Fruit fly (Drosophila melanogaster): ENCODE measurements around the gene Arp2.

dm6 chrX:16596250-16596793, 42.6 kb upstream of the Arp2 start:
- TF ChIP-seq pan (optimal IDR thresholded peaks at IDR 0.05) = no peak
- no peak for TF ChIP-seq Hr78 (GFP tag; optimal IDR thresholded peaks at IDR 0.05)
- TF ChIP-seq psq (GFP tag; optimal IDR thresholded peaks at IDR 0.05) = no peak
- TF ChIP-seq sv (GFP tag; optimal IDR thresholded peaks at IDR 0.05) = no peak
- TF ChIP-seq Hnf4 (GFP tag; optimal IDR thresholded peaks at IDR 0.05) = no peak
